Worm (Caenorhabditis elegans) whole organism, midembryonic: ENCODE results near the gene Y41E3.7.
"Not testable (repeated sequence)": the region's sequence is repeated elsewhere in the genome, so short reads cannot be mapped to it uniquely, and the experiment has no call there.

ENCODE experiments used
- T22C8.4 ChIP-seq: fragments of 200-800 bp; sonication (Bioruptor generic); IDR thresholded peaks from 2 replicates; pipeline ENCODE4 v1.3.6; 2022; ENCODE audit warnings: missing genetic modification characterization, missing compliant biosample characterization
- cog-1 ChIP-seq: sonication (generic microtip); optimal IDR thresholded peaks from 2 replicates; lab custom pipeline; 2016; ENCODE audit warnings: missing genetic modification characterization, missing compliant biosample characterization
- flt-1 ChIP-seq: fragments of 200-800 bp; sonication (Bioruptor generic); IDR thresholded peaks from 2 replicates; pipeline ENCODE4 v1.3.6; 2022; ENCODE audit warnings: missing genetic modification characterization, missing compliant biosample characterization
- klf-2 ChIP-seq: fragments of 200-800 bp; sonication (Bioruptor generic); conservative IDR thresholded peaks from 2 replicates; pipeline ENCODE4 v1.3.6; 2022; ENCODE audit warnings: missing genetic modification reagents, missing genetic modification characterization, missing compliant biosample characterization
- med-1 ChIP-seq: sonication (generic microtip); optimal IDR thresholded peaks from 2 replicates; lab custom pipeline; 2017; ENCODE audit warnings: missing genetic modification characterization, mild to moderate bottlenecking, missing compliant biosample characterization, antibody characterized with exemption, missing genetic modification reagents; ENCODE audit not compliant: insufficient read depth
- ref-1 ChIP-seq: fragments of 200-800 bp; sonication (Bioruptor generic); conservative IDR thresholded peaks from 2 replicates; pipeline ENCODE4 v1.3.6; 2022; ENCODE audit warnings: missing genetic modification reagents, missing genetic modification characterization, missing compliant biosample characterization
- tab-1 ChIP-seq: fragments of 200-800 bp; sonication (Bioruptor generic); IDR thresholded peaks from 2 replicates; pipeline ENCODE4 v1.3.6; 2022; ENCODE audit warnings: missing genetic modification characterization, missing compliant biosample characterization
- ztf-23 ChIP-seq: fragments of 200-800 bp; sonication (Bioruptor generic); IDR thresholded peaks from 2 replicates; pipeline ENCODE4 v1.3.6; 2022; ENCODE audit warnings: missing genetic modification reagents, missing genetic modification characterization, missing compliant biosample characterization
- ztf-29 ChIP-seq: fragments of 200-800 bp; sonication (Bioruptor generic); IDR thresholded peaks from 2 replicates; pipeline ENCODE4 v1.3.6; 2022; ENCODE audit warnings: missing genetic modification reagents, missing genetic modification characterization, missing compliant biosample characterization

- not testable (repeated sequence) for TF ChIP-seq med-1; ref-1 (GFP tag; lab: Robert Waterston, UW); klf-2; ztf-23 (GFP tag; lab: Robert Waterston, UW); flt-1 (GFP tag; lab: Robert Waterston, UW); cog-1; tab-1 (GFP tag; lab: Robert Waterston, UW); ztf-29 (GFP tag; lab: Robert Waterston, UW); T22C8.4
These were observed 7.3 kb upstream of the Y41E3.7 start, which contains the start of gene Y41E3.6 for ce11 chrIV:15006494-15006893.
